Fruit fly (Drosophila melanogaster) whole organism, prepupa: ENCODE measurements around the gene CG31279.

ENCODE experiments used
- Blimp-1 ChIP-seq: fragments of 200-800 bp; sonication (Bioruptor generic); optimal IDR thresholded peaks from 3 replicates; lab custom pipeline; 2017; ENCODE audit warnings: missing biosample characterization, missing genetic modification characterization, mild to moderate bottlenecking, moderate library complexity, missing genetic modification reagents
- CG10669 ChIP-seq: fragments of 200-800 bp; sonication (Bioruptor generic); optimal IDR thresholded peaks from 3 replicates; lab custom pipeline; 2018; ENCODE audit warnings: missing biosample characterization, mild to moderate bottlenecking, missing genetic modification characterization, moderate library complexity
- CG11762 ChIP-seq: fragments of 200-800 bp; sonication (Bioruptor generic); optimal IDR thresholded peaks from 3 replicates; lab custom pipeline; 2016; ENCODE audit warnings: missing biosample characterization, missing genetic modification characterization; ENCODE audit not compliant: insufficient read depth
- CG11902 ChIP-seq: fragments of 200-800 bp; sonication (Bioruptor generic); optimal IDR thresholded peaks from 3 replicates; lab custom pipeline; 2016; ENCODE audit warnings: missing biosample characterization, missing genetic modification characterization
- CG15336 ChIP-seq: fragments of 200-800 bp; sonication (Bioruptor generic); IDR thresholded peaks from 2 replicates; pipeline ENCODE4 v1.3.6; 2022; ENCODE audit warnings: missing biosample characterization, missing genetic modification characterization
- CG16779 ChIP-seq: fragments of 200-800 bp; sonication (Bioruptor generic); optimal IDR thresholded peaks from 3 replicates; lab custom pipeline; 2017; ENCODE audit warnings: missing biosample characterization, mild to moderate bottlenecking, missing genetic modification characterization
- CG3032 ChIP-seq: fragments of 200-800 bp; optimal IDR thresholded peaks from 2 replicates; lab custom pipeline; 2019; ENCODE audit warnings: missing biosample characterization, mild to moderate bottlenecking, missing genetic modification characterization, moderate library complexity
- CG32006 ChIP-seq: fragments of 200-800 bp; sonication (Bioruptor generic); optimal IDR thresholded peaks from 3 replicates; lab custom pipeline; 2017; ENCODE audit warnings: missing biosample characterization, mild to moderate bottlenecking, missing genetic modification characterization
- CG34406 ChIP-seq: fragments of 200-800 bp; sonication (Bioruptor generic); optimal IDR thresholded peaks from 3 replicates; lab custom pipeline; 2016; ENCODE audit warnings: missing biosample characterization, missing genetic modification characterization
- CG4318 ChIP-seq: fragments of 200-800 bp; sonication (Bioruptor generic); optimal IDR thresholded peaks from 3 replicates; lab custom pipeline; 2017; ENCODE audit warnings: missing biosample characterization, mild to moderate bottlenecking, missing genetic modification characterization
- CG6163 ChIP-seq: fragments of 200-800 bp; sonication (Bioruptor generic); IDR thresholded peaks from 3 replicates; pipeline ENCODE4 v1.3.6; 2022; ENCODE audit warnings: missing biosample characterization, missing genetic modification characterization
- CG6276 ChIP-seq: fragments of 200-800 bp; sonication (Bioruptor generic); optimal IDR thresholded peaks from 2 replicates; lab custom pipeline; 2017; ENCODE audit warnings: missing biosample characterization, mild to moderate bottlenecking, missing genetic modification characterization
- CG6792 ChIP-seq: fragments of 200-800 bp; sonication (Bioruptor generic); optimal IDR thresholded peaks from 3 replicates; lab custom pipeline; 2016; ENCODE audit warnings: missing biosample characterization, missing genetic modification characterization
- CG6808 ChIP-seq: fragments of 200-800 bp; sonication (Bioruptor generic); optimal IDR thresholded peaks from 3 replicates; lab custom pipeline; 2017; ENCODE audit warnings: missing biosample characterization, missing genetic modification characterization, mild to moderate bottlenecking, moderate library complexity, missing genetic modification reagents
- CG6854 ChIP-seq: fragments of 200-800 bp; sonication (Bioruptor generic); optimal IDR thresholded peaks from 2 replicates; lab custom pipeline; 2017; ENCODE audit warnings: missing biosample characterization, mild to moderate bottlenecking, missing genetic modification characterization
- CG7368 ChIP-seq: fragments of 200-800 bp; sonication (Bioruptor generic); optimal IDR thresholded peaks from 3 replicates; lab custom pipeline; 2016; ENCODE audit warnings: missing biosample characterization, missing genetic modification characterization
- CG8119 ChIP-seq: fragments of 200-800 bp; sonication (Bioruptor generic); IDR thresholded peaks from 3 replicates; pipeline ENCODE4 v1.3.6; 2022; ENCODE audit warnings: missing biosample characterization, missing genetic modification characterization
- CG8319 ChIP-seq: fragments of 200-800 bp; sonication (Bioruptor generic); optimal IDR thresholded peaks from 3 replicates; lab custom pipeline; 2016; ENCODE audit warnings: missing biosample characterization, missing genetic modification characterization
- CG8632 ChIP-seq: fragments of 200-800 bp; sonication (Bioruptor generic); optimal IDR thresholded peaks from 3 replicates; lab custom pipeline; 2016; ENCODE audit warnings: missing biosample characterization, missing genetic modification characterization
- CG9139 ChIP-seq: fragments of 200-800 bp; sonication (Bioruptor generic); optimal IDR thresholded peaks from 3 replicates; lab custom pipeline; 2017; ENCODE audit warnings: missing biosample characterization, mild to moderate bottlenecking, missing genetic modification characterization
- Eip75B ChIP-seq: fragments of 200-800 bp; sonication (Bioruptor generic); optimal IDR thresholded peaks from 3 replicates; lab custom pipeline; 2016; ENCODE audit warnings: missing biosample characterization, missing genetic modification characterization
- Eip78C ChIP-seq: fragments of 200-800 bp; sonication (Bioruptor generic); peaks from one replicate; lab custom pipeline; 2016; ENCODE audit warnings: missing biosample characterization, missing genetic modification characterization
- Ets21C ChIP-seq: fragments of 200-800 bp; sonication (Bioruptor generic); optimal IDR thresholded peaks from 3 replicates; lab custom pipeline; 2016; ENCODE audit warnings: missing biosample characterization, missing genetic modification characterization
- Ets96B ChIP-seq: fragments of 200-800 bp; optimal IDR thresholded peaks from 2 replicates; lab custom pipeline; 2019; ENCODE audit warnings: missing biosample characterization, mild to moderate bottlenecking, missing genetic modification characterization, moderate library complexity
- Gug ChIP-seq: fragments of 200-800 bp; sonication (Bioruptor generic); IDR thresholded peaks from 2 replicates; pipeline ENCODE4 v1.3.6; 2022; ENCODE audit warnings: missing biosample characterization, missing genetic modification characterization
- Hr38 ChIP-seq: sonication (Bioruptor generic); optimal IDR thresholded peaks from 2 replicates; lab custom pipeline; 2016; ENCODE audit warnings: missing biosample characterization, missing genetic modification characterization
- Hr39 ChIP-seq: fragments of 200-800 bp; sonication (Bioruptor generic); optimal IDR thresholded peaks from 2 replicates; lab custom pipeline; 2016; ENCODE audit warnings: missing biosample characterization, missing genetic modification characterization
- Hr4 ChIP-seq: fragments of 200-800 bp; sonication (Bioruptor generic); optimal IDR thresholded peaks from 3 replicates; lab custom pipeline; 2016; ENCODE audit warnings: missing biosample characterization, missing genetic modification characterization
- Lpt ChIP-seq: fragments of 200-800 bp; sonication (Bioruptor generic); optimal IDR thresholded peaks from 3 replicates; lab custom pipeline; 2016; ENCODE audit warnings: missing biosample characterization, missing genetic modification characterization
- Met ChIP-seq: fragments of 200-800 bp; sonication (Bioruptor generic); optimal IDR thresholded peaks from 3 replicates; lab custom pipeline; 2016; ENCODE audit warnings: missing biosample characterization, missing genetic modification characterization
- Smox ChIP-seq: fragments of 200-800 bp; sonication (Bioruptor generic); optimal IDR thresholded peaks from 3 replicates; lab custom pipeline; 2016; ENCODE audit warnings: missing biosample characterization, missing genetic modification characterization
- Sox102F ChIP-seq: fragments of 200-800 bp; sonication (Bioruptor generic); optimal IDR thresholded peaks from 2 replicates; lab custom pipeline; 2016; ENCODE audit warnings: missing biosample characterization, mild to moderate bottlenecking, missing genetic modification characterization
- Sox15 ChIP-seq: fragments of 200-800 bp; sonication (Bioruptor generic); optimal IDR thresholded peaks from 3 replicates; lab custom pipeline; 2016; ENCODE audit warnings: missing biosample characterization, missing genetic modification characterization
- achi ChIP-seq: fragments of 200-800 bp; sonication (Bioruptor generic); optimal IDR thresholded peaks from 3 replicates; lab custom pipeline; 2016; ENCODE audit warnings: missing biosample characterization, missing genetic modification characterization
- acj6 ChIP-seq: fragments of 200-800 bp; sonication (Bioruptor generic); optimal IDR thresholded peaks from 3 replicates; lab custom pipeline; 2016; ENCODE audit warnings: missing biosample characterization, missing genetic modification characterization
- cyc ChIP-seq: fragments of 200-800 bp; sonication (Bioruptor generic); optimal IDR thresholded peaks from 3 replicates; lab custom pipeline; 2016; ENCODE audit warnings: missing biosample characterization, missing genetic modification characterization
- dac ChIP-seq: fragments of 200-800 bp; sonication (Bioruptor generic); optimal IDR thresholded peaks from 2 replicates; lab custom pipeline; 2017; ENCODE audit warnings: missing biosample characterization, mild to moderate bottlenecking, missing genetic modification characterization
- dsx ChIP-seq: fragments of 200-800 bp; optimal IDR thresholded peaks from 3 replicates; lab custom pipeline; 2019; ENCODE audit warnings: missing biosample characterization, mild to moderate bottlenecking, missing genetic modification characterization, moderate library complexity; ENCODE audit not compliant: poor library complexity, severe bottlenecking
- eg ChIP-seq: fragments of 200-800 bp; sonication (Bioruptor generic); IDR thresholded peaks from 3 replicates; pipeline ENCODE4 v1.3.6; 2022; ENCODE audit warnings: missing biosample characterization, missing genetic modification characterization
- fd59A ChIP-seq: fragments of 200-800 bp; sonication (Bioruptor generic); optimal IDR thresholded peaks from 2 replicates; lab custom pipeline; 2017; ENCODE audit warnings: missing biosample characterization, mild to moderate bottlenecking, missing genetic modification characterization, missing genetic modification reagents
- fd85E ChIP-seq: fragments of 200-800 bp; sonication (Bioruptor generic); optimal IDR thresholded peaks from 3 replicates; lab custom pipeline; 2016; ENCODE audit warnings: missing biosample characterization, missing genetic modification characterization
- fkh ChIP-seq: fragments of 200-800 bp; sonication (Bioruptor generic); optimal IDR thresholded peaks from 3 replicates; lab custom pipeline; 2017; ENCODE audit warnings: missing biosample characterization, mild to moderate bottlenecking, missing genetic modification characterization, moderate library complexity
- net ChIP-seq: fragments of 200-800 bp; sonication (Bioruptor generic); optimal IDR thresholded peaks from 3 replicates; lab custom pipeline; 2016; ENCODE audit warnings: missing biosample characterization, missing genetic modification characterization
- pdm3 ChIP-seq: fragments of 200-800 bp; sonication (Bioruptor generic); optimal IDR thresholded peaks from 3 replicates; lab custom pipeline; 2016; ENCODE audit warnings: missing biosample characterization, missing genetic modification characterization
- ss ChIP-seq, 2 experiments: fragments of 200-800 bp; sonication (Bioruptor generic); optimal IDR thresholded peaks; 2 replicates in 1 of 2; 3 replicates in 1 of 2; lab custom pipeline; 2017 to 2018; ENCODE audit warnings: mild to moderate bottlenecking in 2 of 2, missing biosample characterization in 2 of 2, missing genetic modification characterization in 2 of 2, moderate library complexity in 1 of 2
- svp ChIP-seq: fragments of 200-800 bp; sonication (Bioruptor generic); peaks from one replicate; lab custom pipeline; 2016; ENCODE audit warnings: missing biosample characterization, missing genetic modification characterization
- topi ChIP-seq: fragments of 200-800 bp; sonication (Bioruptor generic); optimal IDR thresholded peaks from 3 replicates; lab custom pipeline; 2016; ENCODE audit warnings: missing biosample characterization, missing genetic modification characterization
- vri ChIP-seq: fragments of 200-800 bp; sonication (Bioruptor generic); optimal IDR thresholded peaks from 3 replicates; lab custom pipeline; 2016; ENCODE audit warnings: missing biosample characterization, mild to moderate bottlenecking, missing genetic modification characterization

CG31279 gene

dm6 chr3R:16441367-16441923, 11.0 kb downstream of the CG31279 start, which contains the start of gene ema (continued):
- TF ChIP-seq CG6792 (GFP tag; lab: Kevin White, UChicago) (no peak), Ets96B (no peak), CG6808 (GFP tag; lab: Kevin White, UChicago) (no peak), CG7368 (no peak), CG10669 (GFP tag; lab: Kevin White, UChicago) (no peak), fkh (GFP tag; lab: Kevin White, UChicago) (no peak), CG4318 (GFP tag; lab: Kevin White, UChicago) (no peak), acj6 (GFP tag; lab: Kevin White, UChicago) (no peak), CG6276 (GFP tag; lab: Kevin White, UChicago) (no peak), dac (no peak), Eip75B (no peak), CG15336 (GFP tag; lab: Robert Waterston, UW) (no peak), Smox (no peak), CG32006 (GFP tag; lab: Kevin White, UChicago) (no peak), fd85E (GFP tag; lab: Kevin White, UChicago) (no peak), Sox15 (GFP tag; lab: Kevin White, UChicago) (no peak), Eip78C (GFP tag; lab: Kevin White, UChicago) (peak; percentile 53), Ets21C (no peak), CG8119 (no peak), Hr4 (GFP tag; lab: Kevin White, UChicago) (no peak)
- TF ChIP-seq, all 60 proteins: peak for 9

DNA sequence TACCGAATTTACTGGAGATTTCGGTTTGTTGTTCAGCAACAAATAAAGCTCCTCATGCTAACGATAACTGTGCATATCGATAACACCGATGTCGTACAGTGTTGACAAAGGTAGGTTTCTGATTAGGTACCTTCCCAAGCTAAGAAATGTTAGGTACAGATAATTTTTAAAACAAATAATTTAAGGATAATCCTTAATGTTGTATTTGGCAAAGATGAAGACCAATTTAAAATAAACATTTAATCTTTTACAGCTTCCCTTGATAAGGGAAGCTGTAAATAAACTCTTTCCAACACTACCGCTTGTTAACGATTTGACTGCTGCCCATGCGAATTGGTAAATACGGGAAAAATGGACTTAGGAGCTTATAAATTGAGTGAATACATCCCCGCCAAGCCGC, 12.5 kb downstream of the CG31279 start, which contains the start of the genes Ttc1 and CG14882:
Gene Ttc1, minus strand, starts transcription at position 71 of the 400 bp plus-strand sequence.
Gene CG14882, plus strand, starts transcription at position 271 of the 400 bp plus-strand sequence.
- TF ChIP-seq topi (GFP tag; lab: Kevin White, UChicago) (peak; percentile 87), Sox102F (GFP tag; lab: Kevin White, UChicago) (no peak), CG6792 (GFP tag; lab: Kevin White, UChicago) (peak; percentile 86), net (peak; percentile 88), CG6276 (GFP tag; lab: Kevin White, UChicago) (no peak), Ets21C (no peak), CG16779 (no peak), achi (GFP tag; lab: Kevin White, UChicago) (peak; percentile 88), Gug (GFP tag; lab: Robert Waterston, UW) (peak; percentile 75), fd59A (peak; percentile 49), CG11902 (GFP tag; lab: Kevin White, UChicago) (no peak), CG9139 (GFP tag; lab: Kevin White, UChicago) (peak; percentile 63), CG6808 (GFP tag; lab: Kevin White, UChicago) (no peak), Blimp-1 (no peak), CG8119 (peak; percentile 90), vri (peak; percentile 89), dac (no peak), Lpt (GFP tag; lab: Kevin White, UChicago) (peak; percentile 57), dsx (GFP tag; lab: Kevin White, UChicago) (peak; percentile 81), CG6163 (GFP tag; lab: Robert Waterston, UW) (peak; percentile 89), CG8632 (GFP tag; lab: Kevin White, UChicago) (peak; percentile 82), eg (peak; percentile 92), ss (GFP tag; optimal IDR thresholded peaks at IDR 0.05; lab: Kevin White, UChicago) (peak in 1 of 2 experiments; percentile 39), Hr38 (GFP tag; lab: Kevin White, UChicago) (no peak), fd85E (GFP tag; lab: Kevin White, UChicago) (no peak), CG15336 (GFP tag; lab: Robert Waterston, UW) (peak; percentile 94), CG34406 (GFP tag; lab: Kevin White, UChicago) (peak; percentile 84), Hr39 (GFP tag; lab: Kevin White, UChicago) (peak; percentile 87), fkh (GFP tag; lab: Kevin White, UChicago) (no peak), pdm3 (GFP tag; lab: Kevin White, UChicago) (no peak), Eip75B (peak; percentile 90), Sox15 (GFP tag; lab: Kevin White, UChicago) (peak; percentile 69), Met (no peak), CG11762 (no peak), CG32006 (GFP tag; lab: Kevin White, UChicago) (no peak), CG3032 (tag; lab: Kevin White, UChicago) (peak; percentile 67), Hr4 (GFP tag; lab: Kevin White, UChicago) (no peak), CG4318 (GFP tag; lab: Kevin White, UChicago) (no peak), CG8319 (GFP tag; lab: Kevin White, UChicago) (no peak), cyc (GFP tag; lab: Kevin White, UChicago) (peak; percentile 72), svp (GFP tag; lab: Kevin White, UChicago) (no peak), CG6854 (GFP tag; lab: Kevin White, UChicago) (no peak)
